Fruit fly (Drosophila melanogaster): ENCODE results near the gene squ.

squ gene

DNA sequence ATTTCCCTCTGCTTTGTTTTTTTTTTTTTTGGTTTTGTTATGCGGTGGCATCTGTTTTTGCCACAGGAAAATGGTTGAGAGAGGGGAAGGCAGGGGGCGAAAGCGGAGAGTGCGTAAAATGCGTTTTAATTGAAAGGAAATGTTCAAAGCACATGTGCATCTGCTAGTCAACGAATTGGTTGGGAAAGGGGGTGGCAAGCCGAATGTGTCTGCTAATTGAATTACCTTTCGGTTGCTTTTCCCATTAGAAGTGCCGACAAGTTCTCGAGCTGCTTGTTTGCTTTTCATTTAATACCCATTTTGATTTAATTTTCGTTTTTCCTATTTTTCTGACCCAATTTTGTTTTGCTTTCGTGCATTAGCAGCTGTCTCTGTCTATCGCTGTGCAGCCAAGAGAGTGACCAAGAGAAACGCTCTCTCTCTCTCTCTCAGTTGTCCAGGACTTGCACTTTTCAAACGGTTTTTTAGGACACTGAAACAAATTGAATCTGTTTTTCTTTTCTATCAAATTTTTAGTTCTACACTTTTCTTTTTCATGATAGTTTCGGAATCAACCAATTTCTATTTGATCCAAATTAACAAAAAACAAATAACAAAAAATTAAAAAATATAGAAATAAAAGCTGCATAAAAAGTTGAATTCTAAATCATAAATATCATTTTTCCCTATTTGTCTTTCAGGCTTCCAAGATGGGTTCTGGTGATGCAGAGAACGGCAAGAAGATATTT is 38.8 kb downstream of the squ start (continued):
- no peak for TF ChIP-seq CG3847 (GFP tag; IDR thresholded peaks at IDR 0.05)
- no peak for TF ChIP-seq so (GFP tag; IDR thresholded peaks at IDR 0.05)
- TF ChIP-seq CG7357 (GFP tag; IDR thresholded peaks at IDR 0.05) = no peak
- TF ChIP-seq CG8388 (GFP tag; optimal IDR thresholded peaks at IDR 0.05) = no peak
- TF ChIP-seq CG6813 (GFP tag; optimal IDR thresholded peaks at IDR 0.05) = no peak
- no peak for TF ChIP-seq Mrtf (GFP tag; IDR thresholded peaks at IDR 0.05)
- TF ChIP-seq E2f2 (GFP tag; IDR thresholded peaks at IDR 0.05) = no peak
- TF ChIP-seq CG11695 (GFP tag; IDR thresholded peaks at IDR 0.05) = no peak
- no peak for TF ChIP-seq Meics (GFP tag; optimal IDR thresholded peaks at IDR 0.05)
- no peak for TF ChIP-seq toy (GFP tag; IDR thresholded peaks at IDR 0.05)
- no peak for TF ChIP-seq Side (GFP tag; optimal IDR thresholded peaks at IDR 0.05)
- no peak for TF ChIP-seq Jarid2 (GFP tag; optimal IDR thresholded peaks at IDR 0.05)
- TF ChIP-seq Dip2 (GFP tag; IDR thresholded peaks at IDR 0.05) = no peak
- no peak for TF ChIP-seq Dp (GFP tag; optimal IDR thresholded peaks at IDR 0.05)
- peak; percentile 16 for TF ChIP-seq sqz (GFP tag; optimal IDR thresholded peaks at IDR 0.05)
- TF ChIP-seq gcm (GFP tag; optimal IDR thresholded peaks at IDR 0.05) = no peak
- no peak for TF ChIP-seq CG11398 (GFP tag; optimal IDR thresholded peaks at IDR 0.05)
- no peak for TF ChIP-seq zf30C (GFP tag; optimal IDR thresholded peaks at IDR 0.05)
- TF ChIP-seq Ets65A (GFP tag) = peak; percentile 54
- TF ChIP-seq HmgZ (tag; optimal IDR thresholded peaks at IDR 0.05) = no peak
- no peak for TF ChIP-seq CG10565 (GFP tag; optimal IDR thresholded peaks at IDR 0.05)
- no peak for TF ChIP-seq CG33557 (GFP tag; optimal IDR thresholded peaks at IDR 0.05)
- no peak for TF ChIP-seq CTCF (GFP tag; optimal IDR thresholded peaks at IDR 0.05)
- TF ChIP-seq sima (GFP tag; optimal IDR thresholded peaks at IDR 0.05) = no peak
- no peak for TF ChIP-seq CG10321 (GFP tag; IDR thresholded peaks at IDR 0.05)
- TF ChIP-seq twi (tag; optimal IDR thresholded peaks at IDR 0.05) = peak; percentile 24
- no peak for TF ChIP-seq lbe (GFP tag; optimal IDR thresholded peaks at IDR 0.05)
- TF ChIP-seq Adf1 (GFP tag; IDR thresholded peaks at IDR 0.05) = no peak
- no peak for TF ChIP-seq h (optimal IDR thresholded peaks at IDR 0.05)
- no peak for TF ChIP-seq dysf (GFP tag; IDR thresholded peaks at IDR 0.05)
- peak; percentile 71 for TF ChIP-seq crol (GFP tag; IDR thresholded peaks at IDR 0.05)
- TF ChIP-seq CG2199 (GFP tag; IDR thresholded peaks at IDR 0.05) = 0 out of 3 replicates have a peak, but pooled peaks have one; percentile 13
- no peak for TF ChIP-seq dmrt99B (tag; optimal IDR thresholded peaks at IDR 0.05)
- TF ChIP-seq Atf6 (GFP tag; IDR thresholded peaks at IDR 0.05) = no peak
- TF ChIP-seq CG9876 (GFP tag; optimal IDR thresholded peaks at IDR 0.05) = no peak
- TF ChIP-seq ems (GFP tag; optimal IDR thresholded peaks at IDR 0.05) = no peak
- no peak for TF ChIP-seq Atf-2 (GFP tag; optimal IDR thresholded peaks at IDR 0.05)
- no peak for TF ChIP-seq sens-2 (GFP tag; IDR thresholded peaks at IDR 0.05)
- TF ChIP-seq bowl (GFP tag; IDR thresholded peaks at IDR 0.05) = no peak
- no peak for TF ChIP-seq HLH3B (GFP tag; IDR thresholded peaks at IDR 0.05)
- no peak for TF ChIP-seq CG10543 (GFP tag; optimal IDR thresholded peaks at IDR 0.05)
- TF ChIP-seq row (GFP tag; IDR thresholded peaks at IDR 0.05) = no peak
- no peak for TF ChIP-seq Max (GFP tag; optimal IDR thresholded peaks at IDR 0.05)

Measured in whole organism, embryonic.